Worm (Caenorhabditis elegans): ENCODE results near the gene K11D9.3.

- TF ChIP-seq pros-1 (tag; optimal IDR thresholded peaks at IDR 0.05) (no peak), tbx-2 (tag; optimal IDR thresholded peaks at IDR 0.05) (no peak)
Observed at ce11 chrIII:10816800-10817418, 14.9 kb upstream of the K11D9.3 start, which contains the start of gene sca-1.
